Worm (Caenorhabditis elegans) whole organism, young adult: ENCODE data around the gene stdh-2.

Source experiments
- B0019.2 ChIP-seq: fragments of 200-800 bp; sonication (Bioruptor generic); conservative IDR thresholded peaks from 2 replicates; pipeline ENCODE4 v1.3.6; 2022; ENCODE audit warnings: missing genetic modification reagents, missing genetic modification characterization, missing compliant biosample characterization
- B0261.1 ChIP-seq: sonication (generic microtip); optimal IDR thresholded peaks from 2 replicates; lab custom pipeline; 2016; ENCODE audit warnings: mild to moderate bottlenecking, missing genetic modification characterization, moderate library complexity, missing compliant biosample characterization
- B0336.3 ChIP-seq: fragments of 200-800 bp; sonication (Bioruptor generic); IDR thresholded peaks from 2 replicates; pipeline ENCODE4 v1.3.6; 2022; ENCODE audit warnings: missing genetic modification characterization, missing compliant biosample characterization
- F33H1.4 ChIP-seq: fragments of 200-800 bp; sonication (Bioruptor generic); IDR thresholded peaks from 2 replicates; pipeline ENCODE4 v1.3.6; 2022; ENCODE audit warnings: missing genetic modification reagents, missing genetic modification characterization, missing compliant biosample characterization
- Y53F4B.3 ChIP-seq: fragments of 200-800 bp; sonication (Bioruptor generic); IDR thresholded peaks from 2 replicates; pipeline ENCODE4 v1.3.6; 2022; ENCODE audit warnings: missing genetic modification reagents, missing genetic modification characterization, missing compliant biosample characterization
- Y95B8A.8 ChIP-seq: fragments of 200-800 bp; sonication (Bioruptor generic); IDR thresholded peaks from 2 replicates; pipeline ENCODE4 v1.3.6; 2022; ENCODE audit warnings: missing genetic modification reagents, missing genetic modification characterization, missing compliant biosample characterization
- athp-1 ChIP-seq: sonication (generic microtip); optimal IDR thresholded peaks from 2 replicates; lab custom pipeline; 2017; ENCODE audit warnings: mild to moderate bottlenecking, missing genetic modification characterization, missing compliant biosample characterization
- attf-3 ChIP-seq: fragments of 200-800 bp; sonication (Bioruptor generic); conservative IDR thresholded peaks from 2 replicates; pipeline ENCODE4 v1.3.6; 2022; ENCODE audit warnings: missing genetic modification reagents, missing genetic modification characterization, missing compliant biosample characterization
- bed-2 ChIP-seq: fragments of 200-800 bp; sonication (Bioruptor generic); IDR thresholded peaks from 2 replicates; pipeline ENCODE4 v1.3.6; 2022; ENCODE audit warnings: missing genetic modification reagents, missing genetic modification characterization, missing compliant biosample characterization
- ceh-27 ChIP-seq: fragments of 200-800 bp; sonication (Bioruptor generic); optimal IDR thresholded peaks from 2 replicates; lab custom pipeline; 2018; ENCODE audit warnings: mild to moderate bottlenecking, missing genetic modification characterization, moderate library complexity, missing compliant biosample characterization
- ceh-58 ChIP-seq: fragments of 200-800 bp; sonication (Bioruptor generic); IDR thresholded peaks from 2 replicates; pipeline ENCODE4 v1.3.6; 2022; ENCODE audit warnings: missing genetic modification characterization, missing compliant biosample characterization
- ekl-4 ChIP-seq: fragments of 200-800 bp; sonication (Bioruptor generic); IDR thresholded peaks from 2 replicates; pipeline ENCODE4 v1.3.6; 2022; ENCODE audit warnings: missing genetic modification reagents, missing genetic modification characterization, missing compliant biosample characterization
- hmg-1.2 ChIP-seq: fragments of 200-800 bp; sonication (Bioruptor generic); IDR thresholded peaks from 2 replicates; pipeline ENCODE4 v1.3.6; 2022; ENCODE audit warnings: missing genetic modification reagents, missing genetic modification characterization, missing compliant biosample characterization
- hmg-20 ChIP-seq: fragments of 200-800 bp; sonication (Bioruptor generic); IDR thresholded peaks from 2 replicates; pipeline ENCODE4 v1.3.6; 2022; ENCODE audit warnings: missing genetic modification reagents, missing genetic modification characterization, missing compliant biosample characterization
- lin-26 ChIP-seq: fragments of 200-800 bp; sonication (Bioruptor generic); IDR thresholded peaks from 2 replicates; pipeline ENCODE4 v1.3.6; 2022; ENCODE audit warnings: missing genetic modification reagents, missing genetic modification characterization, missing compliant biosample characterization
- lin-40 ChIP-seq: sonication (generic microtip); optimal IDR thresholded peaks from 2 replicates; lab custom pipeline; 2016; ENCODE audit warnings: missing genetic modification characterization, mild to moderate bottlenecking, missing compliant biosample characterization, missing genotype, missing genetic modification reagents
- lin-54 ChIP-seq: fragments of 200-800 bp; sonication (Bioruptor generic); optimal IDR thresholded peaks from 2 replicates; lab custom pipeline; 2018; ENCODE audit warnings: mild to moderate bottlenecking, missing genetic modification characterization, missing compliant biosample characterization
- madf-10 ChIP-seq: sonication (generic microtip); optimal IDR thresholded peaks from 2 replicates; lab custom pipeline; 2016; ENCODE audit warnings: mild to moderate bottlenecking, missing genetic modification characterization, missing compliant biosample characterization
- madf-6 ChIP-seq: fragments of 200-800 bp; sonication (Bioruptor generic); IDR thresholded peaks from 2 replicates; pipeline ENCODE4 v1.3.6; 2022; ENCODE audit warnings: missing genetic modification reagents, missing genetic modification characterization, missing compliant biosample characterization
- madf-8 ChIP-seq: fragments of 200-800 bp; sonication (Bioruptor generic); conservative IDR thresholded peaks from 2 replicates; pipeline ENCODE4 v1.3.6; 2022; ENCODE audit warnings: missing genetic modification reagents, missing genetic modification characterization, missing compliant biosample characterization
- mxl-1 ChIP-seq: sonication (generic microtip); optimal IDR thresholded peaks from 2 replicates; lab custom pipeline; 2016; ENCODE audit warnings: missing genetic modification characterization, missing compliant biosample characterization
- nhr-120 ChIP-seq: fragments of 200-800 bp; sonication (Bioruptor generic); IDR thresholded peaks from 2 replicates; pipeline ENCODE4 v1.3.6; 2022; ENCODE audit warnings: missing genetic modification characterization, missing compliant biosample characterization
- nhr-27 ChIP-seq: fragments of 200-800 bp; sonication (Bioruptor generic); optimal IDR thresholded peaks from 2 replicates; lab custom pipeline; 2018; ENCODE audit warnings: mild to moderate bottlenecking, missing genetic modification characterization, moderate library complexity, missing compliant biosample characterization
- nhr-80 ChIP-seq: sonication (generic microtip); optimal IDR thresholded peaks from 2 replicates; lab custom pipeline; 2016; ENCODE audit warnings: missing genetic modification characterization, missing compliant biosample characterization
- pbrm-1 ChIP-seq: fragments of 200-800 bp; sonication (Bioruptor generic); IDR thresholded peaks from 2 replicates; pipeline ENCODE4 v1.3.6; 2022; ENCODE audit warnings: missing genetic modification reagents, missing genetic modification characterization, missing compliant biosample characterization
- rpc-1 ChIP-seq, 2 experiments: fragments of 150-350 bp in 1 of 2; sonication (generic microtip) in 1 of 2; optimal IDR thresholded peaks; 2 replicates each; lab custom pipeline; 2014 to 2018; ENCODE audit warnings: missing biosample characterization in 1 of 2, missing genetic modification characterization in 1 of 2, missing genetic modification reagents in 1 of 2, missing genotype in 1 of 2
- snpc-1.3 ChIP-seq: sonication (generic microtip); optimal IDR thresholded peaks from 2 replicates; lab custom pipeline; 2017; ENCODE audit warnings: missing genetic modification characterization, mild to moderate bottlenecking, missing compliant biosample characterization, antibody characterized with exemption, moderate library complexity, missing genotype, missing genetic modification reagents; ENCODE audit not compliant: insufficient read depth
- snpc-3.4 ChIP-seq: sonication (generic microtip); optimal IDR thresholded peaks from 2 replicates; lab custom pipeline; 2017; ENCODE audit warnings: missing genetic modification characterization, mild to moderate bottlenecking, missing compliant biosample characterization, antibody characterized with exemption, moderate library complexity, missing genotype, missing genetic modification reagents
- tbx-9 ChIP-seq: sonication (generic microtip); optimal IDR thresholded peaks from 2 replicates; lab custom pipeline; 2016; ENCODE audit warnings: borderline replicate concordance, missing genetic modification characterization, inconsistent platforms, missing compliant biosample characterization
- ztf-18 ChIP-seq: sonication (generic microtip); optimal IDR thresholded peaks from 2 replicates; lab custom pipeline; 2016; ENCODE audit warnings: missing genotype, mild to moderate bottlenecking, missing genetic modification characterization, missing compliant biosample characterization
- ztf-22 ChIP-seq: fragments of 200-800 bp; sonication (Bioruptor generic); optimal IDR thresholded peaks from 2 replicates; lab custom pipeline; 2018; ENCODE audit warnings: mild to moderate bottlenecking, missing genetic modification characterization, moderate library complexity, missing compliant biosample characterization
- ztf-26 ChIP-seq: sonication (generic microtip); optimal IDR thresholded peaks from 2 replicates; lab custom pipeline; 2017; ENCODE audit warnings: missing genetic modification characterization, missing compliant biosample characterization
- ztf-3 ChIP-seq: fragments of 200-800 bp; sonication (Bioruptor generic); optimal IDR thresholded peaks from 2 replicates; lab custom pipeline; 2018; ENCODE audit warnings: mild to moderate bottlenecking, missing genetic modification characterization, missing compliant biosample characterization
- ztf-6 ChIP-seq: fragments of 200-800 bp; sonication (Bioruptor generic); IDR thresholded peaks from 2 replicates; pipeline ENCODE4 v1.3.6; 2022; ENCODE audit warnings: missing genetic modification reagents, missing genetic modification characterization, missing compliant biosample characterization

Gene stdh-2

DNA sequence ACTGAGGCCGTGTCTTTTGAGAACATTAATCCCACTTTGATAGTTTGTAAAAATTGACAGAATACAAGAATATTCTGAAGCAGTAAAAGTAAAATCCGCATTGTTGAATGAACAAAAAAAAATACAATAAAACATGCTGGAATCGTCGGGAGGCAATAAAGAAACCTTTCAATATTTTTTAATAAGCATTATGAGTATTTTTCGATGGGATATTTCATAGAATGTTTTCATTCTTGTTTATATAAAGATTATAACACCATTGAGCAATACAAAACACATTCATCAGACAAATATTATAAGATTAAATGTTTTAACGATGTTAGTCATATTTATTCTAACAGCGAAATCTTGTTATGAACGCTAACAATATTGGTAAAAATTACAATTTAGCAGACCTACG lies 29.6 kb downstream of the stdh-2 start, which contains the start of gene gcy-20:
Gene gcy-20 (minus strand): TSS at position 101 of the 400 bp plus-strand sequence.
- TF ChIP-seq hmg-20 (no peak), attf-3 (GFP tag; lab: Robert Waterston, UW) (no peak), B0261.1 (tag; lab: Kevin White, UChicago) (no peak), athp-1 (tag; lab: Kevin White, UChicago) (no peak), Y95B8A.8 (GFP tag; lab: Robert Waterston, UW) (no peak)

DNA sequence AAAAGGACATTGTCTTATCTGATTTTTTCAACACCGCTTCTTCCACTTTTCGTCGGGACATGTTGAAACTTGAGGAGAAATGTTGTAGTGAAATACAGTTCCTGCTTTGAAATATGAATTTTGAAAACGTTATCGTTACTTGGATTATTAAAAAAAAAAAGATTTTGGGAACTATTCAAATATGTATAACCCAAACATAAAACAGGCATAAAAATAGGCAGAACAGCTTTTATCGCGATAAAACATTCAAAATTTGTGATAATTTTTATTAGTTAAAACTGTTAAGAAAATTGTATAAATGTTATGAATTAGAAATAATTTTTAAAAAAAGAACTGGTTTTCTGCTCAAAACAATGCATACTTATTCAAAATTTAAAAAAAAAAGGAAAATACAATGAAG lies 32.3 kb downstream of the stdh-2 start, which contains the start of gene bgnt-1.3:
Gene bgnt-1.3 (minus strand): TSS at position 101 of the 400 bp plus-strand sequence.
- TF ChIP-seq ceh-27 (GFP tag; lab: Kevin White, UChicago) = no peak
- TF ChIP-seq ztf-3 (GFP tag; lab: Kevin White, UChicago) = no peak
- TF ChIP-seq nhr-80 (tag; lab: Kevin White, UChicago) = no peak
- TF ChIP-seq nhr-27 (tag; lab: Kevin White, UChicago) = no peak
- TF ChIP-seq ekl-4 (GFP tag; lab: Robert Waterston, UW) = no peak
- TF ChIP-seq lin-54 = no peak
- TF ChIP-seq nhr-120 (GFP tag; lab: Robert Waterston, UW) = no peak
- no peak for TF ChIP-seq F33H1.4 (GFP tag; lab: Robert Waterston, UW)
- no peak for TF ChIP-seq Y53F4B.3
- TF ChIP-seq snpc-1.3 (tag; lab: Kevin White, UChicago) = no peak
- TF ChIP-seq madf-10 (tag; lab: Kevin White, UChicago) = no peak
- TF ChIP-seq B0019.2 = no peak
- no peak for TF ChIP-seq hmg-1.2
- TF ChIP-seq lin-26 = no peak
- no peak for TF ChIP-seq mxl-1
- no peak for TF ChIP-seq rpc-1 (optimal IDR thresholded peaks at IDR 0.05; lab: Kevin White, UChicago)
- no peak for TF ChIP-seq rpc-1 (tag; optimal IDR thresholded peaks at IDR 0.05; lab: Kevin White, UChicago)
- TF ChIP-seq bed-2 = no peak
- no peak for TF ChIP-seq madf-8 (GFP tag; lab: Robert Waterston, UW)
- no peak for TF ChIP-seq ztf-26 (tag; lab: Kevin White, UChicago)

DNA sequence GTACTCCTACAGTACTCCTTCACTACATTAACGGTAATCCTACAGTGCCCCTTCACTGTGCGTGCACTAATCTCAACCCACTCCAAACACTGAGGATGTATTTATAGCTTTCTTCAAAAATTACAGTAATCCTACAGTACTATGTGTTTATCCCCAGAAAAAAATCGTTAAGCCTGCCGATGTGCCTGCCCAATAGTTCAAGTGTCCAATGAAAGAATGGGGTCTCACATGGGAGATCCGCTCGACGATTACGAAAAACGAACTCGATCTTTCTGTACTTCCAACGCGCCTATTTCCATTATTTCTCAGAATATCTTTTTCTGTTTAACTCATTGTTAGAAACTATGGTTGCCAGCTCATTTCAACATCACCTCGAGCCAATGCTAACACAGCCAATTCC lies 34.0 kb downstream of the stdh-2 start, which contains the start of gene nhr-218:
Gene nhr-218 (plus strand): TSS at position 301 of the 400 bp plus-strand sequence.
- TF ChIP-seq ztf-3 (GFP tag; lab: Kevin White, UChicago) (no peak), ztf-22 (no peak)

DNA sequence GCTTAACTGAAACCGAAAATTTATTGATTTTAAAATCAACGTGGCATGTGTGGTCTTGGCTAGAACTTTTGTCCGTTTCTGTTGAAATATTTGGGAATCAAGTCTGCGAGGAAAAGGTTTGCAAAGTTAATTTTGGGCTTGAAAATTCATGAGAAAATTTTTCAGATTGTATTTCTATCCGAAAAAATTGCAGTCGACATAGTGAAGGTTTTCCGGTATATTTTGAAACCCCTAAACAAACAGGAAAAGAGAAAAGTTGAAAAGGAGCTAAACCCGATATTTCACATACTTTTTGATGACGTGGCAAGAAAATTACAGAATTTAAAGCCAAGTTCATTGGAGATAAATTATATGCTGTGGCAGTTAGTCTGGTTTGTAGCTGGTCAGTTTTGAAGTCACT lies 35.6 kb downstream of the stdh-2 start, which contains the start of gene nhr-127:
Gene nhr-127 (plus strand): TSS at position 301 of the 400 bp plus-strand sequence.
- no peak for TF ChIP-seq B0336.3 (GFP tag; lab: Robert Waterston, UW)
- no peak for TF ChIP-seq lin-40
- TF ChIP-seq lin-54 = no peak
- no peak for TF ChIP-seq pbrm-1 (GFP tag; lab: Robert Waterston, UW)
- TF ChIP-seq ceh-58 (GFP tag; lab: Robert Waterston, UW) = no peak
- TF ChIP-seq ztf-18 (tag; lab: Kevin White, UChicago) = no peak
- no peak for TF ChIP-seq ztf-6 (GFP tag; lab: Robert Waterston, UW)
- no peak for TF ChIP-seq tbx-9 (tag; lab: Kevin White, UChicago)
- TF ChIP-seq madf-6 (GFP tag; lab: Robert Waterston, UW) = no peak
- TF ChIP-seq snpc-3.4 (tag; lab: Kevin White, UChicago) = no peak
- TF ChIP-seq, all 124 proteins: peak for 0
